2 fruit fly cellular contexts compared by ENCODE assay signal in the genomic region with DNA sequence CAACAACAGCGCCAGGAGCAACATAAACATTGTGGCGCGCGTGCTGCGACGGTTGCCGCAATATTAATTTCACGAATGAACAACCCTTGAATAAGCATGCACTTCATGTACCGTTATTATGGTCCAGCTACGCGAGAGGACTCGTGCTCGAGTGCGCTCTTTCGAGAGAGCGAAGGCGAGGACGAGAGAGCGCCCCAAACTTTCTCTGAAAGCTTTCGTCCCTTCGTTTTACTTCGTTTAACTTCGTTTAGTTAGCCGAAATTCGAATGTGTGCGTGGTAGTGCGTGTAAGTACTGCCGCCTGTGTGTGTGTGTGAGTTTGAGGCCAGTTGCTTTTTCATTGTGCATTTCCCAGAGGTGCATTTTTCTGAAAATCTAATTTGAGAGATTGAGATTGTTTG.
TF ChIP-seq lines count a peak whose summit lies in the region.

No protein-coding gene starts in this region.

- no peak for TF ChIP-seq CTCF in whole organism, embryonic (GFP tag; optimal IDR thresholded peaks at IDR 0.05; lab: Kevin White, UChicago)

TF ChIP-seq in whole organism, embryonic, 481 proteins besides CTCF, POLR2A, EP300 and RAD21:
- TF ChIP-seq Deaf1 (tag; optimal IDR thresholded peaks at IDR 0.05; lab: Kevin White, UChicago) (peak; percentile 95), Trl (optimal IDR thresholded peaks at IDR 0.05; lab: Kevin White, UChicago) (peak; percentile 48 to 53), Trl (GFP tag; optimal IDR thresholded peaks at IDR 0.05; lab: Kevin White, UChicago) (no peak), croc (GFP tag; conservative IDR thresholded peaks at IDR 0.05; lab: Robert Waterston, UW) (no peak), Nf-YB (GFP tag; optimal IDR thresholded peaks at IDR 0.05; lab: Kevin White, UChicago) (no peak), cg (GFP tag; optimal IDR thresholded peaks at IDR 0.05; lab: Kevin White, UChicago) (peak; percentile 15)

TF ChIP-seq in whole organism, wandering third instar larva, 38 proteins besides CTCF, POLR2A, EP300 and RAD21:
- TF ChIP-seq Vsx2 (GFP tag; optimal IDR thresholded peaks at IDR 0.05; lab: Kevin White, UChicago; ENCODE audit: partially characterized antibody) (peak; percentile 20), Dif (GFP tag; optimal IDR thresholded peaks at IDR 0.05; lab: Kevin White, UChicago; ENCODE audit: partially characterized antibody) (no peak)
